Worm (Caenorhabditis elegans): ENCODE measurements around the gene F32D1.7.

Gene F32D1.7

DNA sequence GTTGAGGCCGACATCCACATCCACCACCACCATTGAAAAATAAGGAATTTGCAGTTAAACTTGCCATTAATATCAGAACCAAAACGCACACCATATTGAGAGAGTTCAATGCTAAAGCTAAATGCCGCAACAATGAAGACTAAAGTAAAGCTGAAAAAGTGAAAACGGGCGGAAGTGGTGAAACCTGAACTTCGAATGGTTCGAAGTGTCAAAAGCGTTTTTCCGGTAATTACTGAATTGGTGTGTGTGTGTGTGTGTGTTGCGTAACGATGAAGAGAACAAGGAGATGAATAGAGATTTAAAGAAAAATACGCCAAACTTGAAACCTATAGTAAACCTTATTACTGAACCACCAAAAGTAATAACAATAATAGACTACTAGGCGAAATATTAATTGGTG, 11.5 kb downstream of the F32D1.7 start, which contains the start of gene grl-13:
TSS of gene grl-13 (minus strand) at position 101 of the 400 bp plus-strand sequence.
- no peak for TF ChIP-seq egl-27 (tag; optimal IDR thresholded peaks at IDR 0.05)
- no peak for TF ChIP-seq crh-2 (tag; optimal IDR thresholded peaks at IDR 0.05)
- TF ChIP-seq ceh-16 (tag; optimal IDR thresholded peaks at IDR 0.05) = no peak
- TF ChIP-seq alr-1 (tag; optimal IDR thresholded peaks at IDR 0.05) = no peak
- no peak for TF ChIP-seq mab-5 (tag; optimal IDR thresholded peaks at IDR 0.05)
- no peak for TF ChIP-seq snpc-4 (tag; optimal IDR thresholded peaks at IDR 0.05)
- TF ChIP-seq Y55F3AM.14 (GFP tag; optimal IDR thresholded peaks at IDR 0.05) = no peak
- TF ChIP-seq ceh-82 (tag; optimal IDR thresholded peaks at IDR 0.05) = no peak
- no peak for TF ChIP-seq fos-1 (tag; optimal IDR thresholded peaks at IDR 0.05)
- TF ChIP-seq dmd-4 (tag; optimal IDR thresholded peaks at IDR 0.05) = no peak
- TF ChIP-seq F13H6.1 (tag; optimal IDR thresholded peaks at IDR 0.05) = no peak
- no peak for TF ChIP-seq nhr-25 (tag; optimal IDR thresholded peaks at IDR 0.05)
- TF ChIP-seq lin-39 (tag; optimal IDR thresholded peaks at IDR 0.05) = no peak
- no peak for TF ChIP-seq ztf-11 (tag; optimal IDR thresholded peaks at IDR 0.05)
- TF ChIP-seq ama-1 (optimal IDR thresholded peaks at IDR 0.05) = no peak
- no peak for TF ChIP-seq peb-1 (tag; optimal IDR thresholded peaks at IDR 0.05)
- no peak for TF ChIP-seq lin-13 (GFP tag; optimal IDR thresholded peaks at IDR 0.05)
- TF ChIP-seq unc-62 (GFP tag; optimal IDR thresholded peaks at IDR 0.05) = no peak

DNA sequence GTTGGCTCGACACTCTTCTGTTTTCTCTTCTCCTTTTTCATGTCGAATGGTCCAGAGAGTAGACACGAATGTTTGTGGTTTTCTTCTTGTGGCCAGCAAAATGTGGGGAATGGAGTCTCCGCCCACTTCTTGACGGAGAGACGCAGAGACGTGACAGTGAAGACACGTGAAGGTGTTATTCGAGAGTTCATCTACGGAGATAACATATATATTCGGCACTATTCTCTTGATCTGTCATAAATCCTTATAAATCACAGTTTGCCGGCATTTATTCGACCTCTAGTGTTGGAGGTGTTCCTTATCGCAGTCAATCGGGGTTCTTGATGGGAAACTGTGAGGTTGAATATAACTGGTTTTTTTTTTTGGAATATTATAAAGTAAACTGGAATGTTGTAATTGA, 14.5 kb downstream of the F32D1.7 start, which contains the start of gene F32D1.3:
TSS of gene F32D1.3 (minus strand) at position 65 of the 400 bp plus-strand sequence.
- TF ChIP-seq ztf-11 (tag; optimal IDR thresholded peaks at IDR 0.05) (no peak), elt-1 (tag; optimal IDR thresholded peaks at IDR 0.05) (peak; percentile 10), ceh-16 (tag; optimal IDR thresholded peaks at IDR 0.05) (peak; percentile 43), mdl-1 (tag; optimal IDR thresholded peaks at IDR 0.05) (peak in 1 of 2 experiments; percentile 31), nhr-25 (tag; optimal IDR thresholded peaks at IDR 0.05) (peak; percentile 31), sma-9 (GFP tag; optimal IDR thresholded peaks at IDR 0.05) (peak; percentile 53), sma-9 (tag; optimal IDR thresholded peaks at IDR 0.05) (no peak)

DNA sequence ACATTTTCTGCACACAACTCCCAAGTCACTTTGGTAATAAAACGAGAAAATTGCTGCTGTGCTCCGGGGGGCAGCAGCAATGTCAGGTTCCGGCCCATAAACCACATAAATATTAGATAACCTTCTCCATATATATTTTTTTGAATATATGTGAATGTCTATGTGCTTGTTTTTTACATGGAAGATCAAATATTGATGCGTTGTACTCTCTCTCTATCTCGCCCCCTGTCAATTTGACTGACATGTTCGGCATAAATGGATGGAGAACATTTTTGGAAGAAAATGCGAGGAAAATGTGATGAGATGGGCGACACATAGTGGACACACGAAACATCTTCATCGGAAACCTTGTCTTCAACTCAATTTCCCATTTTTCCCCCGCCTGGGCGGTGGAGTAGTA, 16.0 kb downstream of the F32D1.7 start:
- no peak for TF ChIP-seq nhr-23 (tag; optimal IDR thresholded peaks at IDR 0.05)
- no peak for TF ChIP-seq unc-39 (tag; optimal IDR thresholded peaks at IDR 0.05)
- TF ChIP-seq nhr-10 (tag; optimal IDR thresholded peaks at IDR 0.05) = no peak
- no peak for TF ChIP-seq sma-9 (GFP tag; optimal IDR thresholded peaks at IDR 0.05)
- TF ChIP-seq sma-9 (tag; optimal IDR thresholded peaks at IDR 0.05) = no peak
- TF ChIP-seq fos-1 (tag; optimal IDR thresholded peaks at IDR 0.05) = no peak
- no peak for TF ChIP-seq R02D3.7 (tag; optimal IDR thresholded peaks at IDR 0.05)
- no peak for TF ChIP-seq ztf-1 (GFP tag; conservative IDR thresholded peaks at IDR 0.05)
- TF ChIP-seq snpc-4 (tag; optimal IDR thresholded peaks at IDR 0.05) = no peak
- no peak for TF ChIP-seq mbf-1 (tag; optimal IDR thresholded peaks at IDR 0.05)
- TF ChIP-seq lin-39 (tag; optimal IDR thresholded peaks at IDR 0.05) = no peak

DNA sequence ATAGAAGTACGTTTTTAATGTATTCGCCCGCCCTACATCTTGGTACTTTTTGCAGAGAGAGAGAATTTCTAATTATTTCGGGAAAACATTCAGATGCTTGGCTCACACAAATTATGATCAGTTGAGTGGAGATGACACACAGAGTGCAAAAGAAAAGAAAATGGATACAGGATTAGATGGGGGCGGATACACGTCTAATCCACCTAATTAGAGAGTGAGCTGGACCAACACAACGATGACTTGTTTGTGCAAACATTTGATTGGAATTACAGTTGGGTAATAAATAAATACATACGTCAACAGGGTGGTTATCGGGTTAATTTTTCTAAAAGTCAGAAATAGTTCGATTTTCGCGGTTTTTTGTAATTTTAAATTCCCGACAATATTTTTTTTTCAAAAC, 16.8 kb downstream of the F32D1.7 start:
- TF ChIP-seq fos-1 (tag; optimal IDR thresholded peaks at IDR 0.05) = no peak
- no peak for TF ChIP-seq C34F6.9 (tag; optimal IDR thresholded peaks at IDR 0.05)
- no peak for TF ChIP-seq Y55F3AM.14 (GFP tag; optimal IDR thresholded peaks at IDR 0.05)
- TF ChIP-seq ZK546.5 (tag; optimal IDR thresholded peaks at IDR 0.05) = no peak
- TF ChIP-seq mbf-1 (tag; optimal IDR thresholded peaks at IDR 0.05) = no peak
- TF ChIP-seq ama-1 (optimal IDR thresholded peaks at IDR 0.05) = no peak

DNA sequence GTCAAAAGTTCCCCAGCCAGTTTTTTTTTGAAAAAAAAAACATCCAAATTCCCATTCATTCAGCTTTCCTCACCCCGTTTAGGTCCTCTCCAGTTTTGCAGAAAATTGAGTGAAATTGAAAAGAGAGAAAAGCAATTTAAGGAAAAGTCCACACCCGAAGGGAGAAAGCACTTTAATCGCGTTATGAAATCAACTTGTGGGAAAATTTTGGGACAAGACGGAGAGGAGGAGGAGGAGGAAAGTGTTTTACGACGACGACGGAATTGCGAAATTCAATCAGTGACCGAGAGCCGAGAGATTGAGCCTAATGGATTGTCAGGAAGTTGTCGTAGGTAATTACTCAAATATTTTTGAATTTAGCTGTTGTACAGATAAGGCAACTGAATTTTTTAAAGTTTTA, 18.6 kb downstream of the F32D1.7 start:
- TF ChIP-seq sma-9 (GFP tag; optimal IDR thresholded peaks at IDR 0.05) (peak; percentile 43), sma-9 (tag; optimal IDR thresholded peaks at IDR 0.05) (no peak), nhr-129 (tag; optimal IDR thresholded peaks at IDR 0.05) (peak; percentile 13), lsy-2 (tag; optimal IDR thresholded peaks at IDR 0.05) (peak in 1 of 2 experiments; percentile 20), ztf-4 (tag; optimal IDR thresholded peaks at IDR 0.05) (no peak), blmp-1 (tag; optimal IDR thresholded peaks at IDR 0.05; ENCODE audit: insufficient read depth) (no peak), sem-4 (tag; optimal IDR thresholded peaks at IDR 0.05) (peak; percentile 64), fos-1 (tag; optimal IDR thresholded peaks at IDR 0.05) (no peak), C34F6.9 (tag; optimal IDR thresholded peaks at IDR 0.05) (peak; percentile 13), egl-27 (tag; optimal IDR thresholded peaks at IDR 0.05) (peak; percentile 12), ZK546.5 (tag; optimal IDR thresholded peaks at IDR 0.05) (no peak), nhr-11 (tag; optimal IDR thresholded peaks at IDR 0.05) (no peak), nhr-10 (tag; optimal IDR thresholded peaks at IDR 0.05) (no peak)
